Worm (Caenorhabditis elegans): ENCODE measurements around the gene F09F9.2.

DNA sequence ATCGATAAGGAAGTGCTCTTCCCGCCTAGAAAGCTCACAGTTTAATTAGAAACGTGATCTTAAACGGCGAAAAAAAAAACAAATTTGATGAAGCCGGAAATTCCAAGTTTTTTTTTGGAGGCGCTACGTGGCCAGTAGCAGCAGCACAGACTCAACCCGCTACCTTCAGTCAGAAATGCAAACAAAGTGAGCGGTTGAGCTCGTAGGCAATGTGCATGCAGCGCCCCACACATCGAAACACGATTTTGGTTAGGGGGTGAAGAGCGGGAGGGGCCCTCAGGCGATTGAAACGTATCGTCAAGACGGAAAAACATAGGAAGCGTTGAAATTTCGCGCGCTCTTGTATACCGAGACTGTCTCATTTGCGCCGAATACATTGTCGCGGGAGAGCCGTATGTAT lies 40.0 kb upstream of the F09F9.2 start:
- no peak for TF ChIP-seq fos-1 (tag; optimal IDR thresholded peaks at IDR 0.05)
- TF ChIP-seq nhr-25 (tag; optimal IDR thresholded peaks at IDR 0.05): no peak
- no peak for TF ChIP-seq elt-1 (tag; optimal IDR thresholded peaks at IDR 0.05)
- TF ChIP-seq mdl-1 (tag; optimal IDR thresholded peaks at IDR 0.05): no peak
- TF ChIP-seq ama-1 (optimal IDR thresholded peaks at IDR 0.05): no peak
- no peak for TF ChIP-seq nhr-21 (tag; optimal IDR thresholded peaks at IDR 0.05)

Measured in whole organism, L2 larva.